Fruit fly (Drosophila melanogaster): ENCODE results near the gene Ufl1.

The Ufl1 gene

dm6 chr3R:7109760-7110303, 35.6 kb upstream of the Ufl1 start:
- TF ChIP-seq psq (GFP tag; optimal IDR thresholded peaks at IDR 0.05): peak; percentile 52
- TF ChIP-seq lola (GFP tag; optimal IDR thresholded peaks at IDR 0.05): no peak
- TF ChIP-seq Sp1 (GFP tag; optimal IDR thresholded peaks at IDR 0.05): no peak
- TF ChIP-seq usp (GFP tag; optimal IDR thresholded peaks at IDR 0.05): no peak
- peak; percentile 59 to 66 for TF ChIP-seq dl (GFP tag; optimal IDR thresholded peaks at IDR 0.05; ENCODE audit: insufficient read depth in 1 of 2, partially characterized antibody in 2 of 2)
- TF ChIP-seq Jra (GFP tag; optimal IDR thresholded peaks at IDR 0.05): no peak
- TF ChIP-seq Dif (GFP tag; optimal IDR thresholded peaks at IDR 0.05; ENCODE audit: partially characterized antibody): peak; percentile 81

- TF ChIP-seq fru (GFP tag; optimal IDR thresholded peaks at IDR 0.05) (peak; percentile 96), sv (GFP tag; optimal IDR thresholded peaks at IDR 0.05) (peak; percentile 91), OdsH (GFP tag; optimal IDR thresholded peaks at IDR 0.05) (peak; percentile 98), dl (GFP tag; optimal IDR thresholded peaks at IDR 0.05; ENCODE audit: insufficient read depth in 1 of 2, partially characterized antibody in 2 of 2) (peak in 1 of 2 experiments; percentile 18), rgr (GFP tag; optimal IDR thresholded peaks at IDR 0.05) (peak; percentile 96), foxo (GFP tag; optimal IDR thresholded peaks at IDR 0.05) (peak in 1 of 2 experiments; percentile 97), h (GFP tag; optimal IDR thresholded peaks at IDR 0.05) (peak; percentile 97), pan (optimal IDR thresholded peaks at IDR 0.05) (no peak), dmrt93B (GFP tag; optimal IDR thresholded peaks at IDR 0.05) (peak; percentile 94), Abd-B (GFP tag; optimal IDR thresholded peaks at IDR 0.05) (no peak), CG9705 (GFP tag; optimal IDR thresholded peaks at IDR 0.05) (peak; percentile 91), HLH106 (tag; optimal IDR thresholded peaks at IDR 0.05) (peak; percentile 98), psq (GFP tag; optimal IDR thresholded peaks at IDR 0.05) (peak; percentile 92), dsf (GFP tag; optimal IDR thresholded peaks at IDR 0.05; ENCODE audit: borderline replicate concordance) (peak; percentile 74), br (GFP tag; optimal IDR thresholded peaks at IDR 0.05) (peak; percentile 92), Jra (GFP tag; optimal IDR thresholded peaks at IDR 0.05) (peak; percentile 94), Vsx2 (GFP tag; optimal IDR thresholded peaks at IDR 0.05; ENCODE audit: partially characterized antibody) (no peak), tai (GFP tag; optimal IDR thresholded peaks at IDR 0.05) (no peak), usp (GFP tag; optimal IDR thresholded peaks at IDR 0.05) (no peak), Hr83 (GFP tag; optimal IDR thresholded peaks at IDR 0.05; ENCODE audit: poor library complexity, severe bottlenecking) (no peak), Mio (GFP tag; optimal IDR thresholded peaks at IDR 0.05) (no peak), woc (GFP tag; optimal IDR thresholded peaks at IDR 0.05) (peak; percentile 96), Rel (GFP tag; optimal IDR thresholded peaks at IDR 0.05) (no peak), Rel (tag; optimal IDR thresholded peaks at IDR 0.05) (peak; percentile 73), brk (GFP tag; optimal IDR thresholded peaks at IDR 0.05) (peak; percentile 91), Dfd (GFP tag; optimal IDR thresholded peaks at IDR 0.05) (no peak), CrebA (GFP tag; optimal IDR thresholded peaks at IDR 0.05; ENCODE audit: borderline replicate concordance) (peak; percentile 41), lola (GFP tag; optimal IDR thresholded peaks at IDR 0.05) (no peak), Myc (optimal IDR thresholded peaks at IDR 0.05) (no peak), ey (GFP tag; optimal IDR thresholded peaks at IDR 0.05) (peak; percentile 96), Sp1 (GFP tag; optimal IDR thresholded peaks at IDR 0.05) (peak; percentile 91), GATAd (GFP tag; optimal IDR thresholded peaks at IDR 0.05) (peak; percentile 78), sage (GFP tag; optimal IDR thresholded peaks at IDR 0.05) (peak; percentile 54), N (GFP tag; optimal IDR thresholded peaks at IDR 0.05) (no peak), CG32264 (GFP tag; optimal IDR thresholded peaks at IDR 0.05) (peak; percentile 81), jim (GFP tag; optimal IDR thresholded peaks at IDR 0.05) (peak; percentile 59), Hr78 (GFP tag; optimal IDR thresholded peaks at IDR 0.05) (no peak), Dif (GFP tag; optimal IDR thresholded peaks at IDR 0.05; ENCODE audit: partially characterized antibody) (no peak), Hnf4 (GFP tag; optimal IDR thresholded peaks at IDR 0.05) (peak; percentile 94)
Measured at dm6 chr3R:7108589-7109312, 34.5 kb upstream of the Ufl1 start.

Data from whole organism, wandering third instar larva.